Fruit fly (Drosophila melanogaster): ENCODE data around the gene CG17258.

Gene CG17258

DNA sequence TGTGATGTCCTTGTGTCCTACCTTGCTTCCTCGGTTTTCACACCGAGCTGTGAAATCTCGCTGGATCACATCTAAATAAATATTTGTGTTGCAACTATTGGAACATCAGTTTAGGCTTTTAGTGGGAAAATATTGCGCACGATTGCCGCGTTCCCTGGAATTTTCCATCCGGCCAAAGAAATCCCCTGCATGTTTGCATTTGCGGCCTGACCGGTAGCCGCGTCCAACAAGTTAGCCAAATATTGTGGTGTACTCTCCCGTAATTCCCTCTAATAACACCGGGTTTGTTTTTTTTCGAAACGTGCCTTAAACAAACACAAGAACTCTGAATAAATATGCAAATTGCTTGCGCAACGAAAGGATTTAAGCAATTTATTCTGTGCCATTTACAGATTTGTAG lies 43.6 kb upstream of the CG17258 start (continued):
- TF ChIP-seq lov (optimal IDR thresholded peaks at IDR 0.05), result no peak
- TF ChIP-seq lov (GFP tag; IDR thresholded peaks at IDR 0.05), result no peak
- TF ChIP-seq CG2875 (GFP tag; optimal IDR thresholded peaks at IDR 0.05), result no peak
- TF ChIP-seq Hr51 (GFP tag; optimal IDR thresholded peaks at IDR 0.05), result no peak
- no peak for TF ChIP-seq prd (optimal IDR thresholded peaks at IDR 0.05)
- peak; percentile 15; the same call in 1 of the 3 replicates for TF ChIP-seq prd (GFP tag; IDR thresholded peaks at IDR 0.05)
- TF ChIP-seq CG8290 (GFP tag; optimal IDR thresholded peaks at IDR 0.05), result no peak
- no peak for TF ChIP-seq CG8290 (tag; optimal IDR thresholded peaks at IDR 0.05)
- no peak for TF ChIP-seq Dbx (GFP tag; IDR thresholded peaks at IDR 0.05)
- TF ChIP-seq pfk (GFP tag; optimal IDR thresholded peaks at IDR 0.05), result no peak
- TF ChIP-seq Ptx1 (GFP tag; IDR thresholded peaks at IDR 0.05), result no peak
- no peak for TF ChIP-seq Oli (tag; optimal IDR thresholded peaks at IDR 0.05)
- no peak for TF ChIP-seq CG10565 (GFP tag; optimal IDR thresholded peaks at IDR 0.05)
- TF ChIP-seq Sox100B (GFP tag; optimal IDR thresholded peaks at IDR 0.05), result no peak
- peak; percentile 54 for TF ChIP-seq CG15479 (GFP tag; optimal IDR thresholded peaks at IDR 0.05)
- no peak for TF ChIP-seq CG3995 (GFP tag; optimal IDR thresholded peaks at IDR 0.05)
- no peak for TF ChIP-seq CG17186 (GFP tag; optimal IDR thresholded peaks at IDR 0.05)
- TF ChIP-seq insv (GFP tag; optimal IDR thresholded peaks at IDR 0.05), result no peak
- TF ChIP-seq gsb-n (tag; optimal IDR thresholded peaks at IDR 0.05), result no peak
- TF ChIP-seq Dip3 (GFP tag; optimal IDR thresholded peaks at IDR 0.05), result no peak
- TF ChIP-seq CG18011 (GFP tag; optimal IDR thresholded peaks at IDR 0.05), result no peak
- TF ChIP-seq CG32767 (GFP tag; IDR thresholded peaks at IDR 0.05), result no peak
- TF ChIP-seq sima (GFP tag; optimal IDR thresholded peaks at IDR 0.05), result no peak
- TF ChIP-seq cwo (GFP tag; optimal IDR thresholded peaks at IDR 0.05), result no peak
- no peak for TF ChIP-seq CG16779 (GFP tag; IDR thresholded peaks at IDR 0.05)
- no peak for TF ChIP-seq CG31388 (GFP tag; optimal IDR thresholded peaks at IDR 0.05)
- no peak for TF ChIP-seq bcd (GFP tag; optimal IDR thresholded peaks at IDR 0.05)
- TF ChIP-seq ab (GFP tag; optimal IDR thresholded peaks at IDR 0.05), result no peak
- peak; percentile 25 for TF ChIP-seq twi (tag; optimal IDR thresholded peaks at IDR 0.05)
- no peak for TF ChIP-seq ap (GFP tag; IDR thresholded peaks at IDR 0.05)
- TF ChIP-seq repo (GFP tag; optimal IDR thresholded peaks at IDR 0.05), result no peak
- TF ChIP-seq zen (tag; optimal IDR thresholded peaks at IDR 0.05), result peak; percentile 27
- TF ChIP-seq bsh (GFP tag; optimal IDR thresholded peaks at IDR 0.05), result no peak
- no peak for TF ChIP-seq CG33213 (GFP tag; optimal IDR thresholded peaks at IDR 0.05)
- TF ChIP-seq H2.0 (GFP tag; IDR thresholded peaks at IDR 0.05), result no peak
- TF ChIP-seq CG17568 (GFP tag; optimal IDR thresholded peaks at IDR 0.05), result no peak
- TF ChIP-seq tll (GFP tag; optimal IDR thresholded peaks at IDR 0.05), result peak in 1 of 2 experiments; percentile 96
- TF ChIP-seq wek (GFP tag; optimal IDR thresholded peaks at IDR 0.05), result no peak
- TF ChIP-seq BtbVII (GFP tag; optimal IDR thresholded peaks at IDR 0.05), result no peak
- no peak for TF ChIP-seq CG17361 (GFP tag; IDR thresholded peaks at IDR 0.05)
- no peak for TF ChIP-seq gem (tag; optimal IDR thresholded peaks at IDR 0.05)
- TF ChIP-seq ewg (GFP tag; optimal IDR thresholded peaks at IDR 0.05), result no peak
- TF ChIP-seq ro (GFP tag; IDR thresholded peaks at IDR 0.05), result no peak
- TF ChIP-seq CG8388 (GFP tag; optimal IDR thresholded peaks at IDR 0.05), result no peak
- no peak for TF ChIP-seq CG15514 (GFP tag; optimal IDR thresholded peaks at IDR 0.05)
- TF ChIP-seq otp (GFP tag; IDR thresholded peaks at IDR 0.05), result no peak
- TF ChIP-seq CG10267 (tag; optimal IDR thresholded peaks at IDR 0.05), result no peak
- TF ChIP-seq Side (GFP tag; optimal IDR thresholded peaks at IDR 0.05), result no peak
